Worm (Caenorhabditis elegans) whole organism, mixed stage, embryonic: ENCODE measurements around the gene C17H12.8.
"Not testable (repeated sequence)": the region's sequence is repeated elsewhere in the genome, so short reads cannot be mapped to it uniquely, and the experiment has no call there.

Experiments
- M03D4.4 ChIP-seq: sonication (generic microtip); optimal IDR thresholded peaks from 2 replicates; lab custom pipeline; 2017; ENCODE audit warnings: mild to moderate bottlenecking, missing genetic modification characterization, missing compliant biosample characterization
- bed-3 ChIP-seq: fragments of 200-800 bp; sonication (Bioruptor generic); optimal IDR thresholded peaks from 3 replicates; lab custom pipeline; 2018; ENCODE audit warnings: mild to moderate bottlenecking, missing genetic modification characterization, moderate library complexity, missing compliant biosample characterization
- blmp-1 ChIP-seq: fragments of 150-350 bp; optimal IDR thresholded peaks from 2 replicates; lab custom pipeline; 2014; ENCODE audit warnings: missing biosample characterization, missing genetic modification characterization
- ceh-39 ChIP-seq: fragments of 150-350 bp; optimal IDR thresholded peaks from 2 replicates; lab custom pipeline; 2014; ENCODE audit warnings: missing biosample characterization, missing genetic modification characterization
- ceh-43 ChIP-seq: fragments of 200-800 bp; sonication (Bioruptor generic); optimal IDR thresholded peaks from 2 replicates; lab custom pipeline; 2018; ENCODE audit warnings: mild to moderate bottlenecking, missing genetic modification characterization, moderate library complexity, missing compliant biosample characterization
- ces-1 ChIP-seq: fragments of 150-350 bp; optimal IDR thresholded peaks from 2 replicates; lab custom pipeline; 2014; ENCODE audit warnings: missing biosample characterization, missing genetic modification reagents, missing genetic modification characterization
- cnd-1 ChIP-seq: fragments of 200-800 bp; sonication (Bioruptor generic); optimal IDR thresholded peaks from 2 replicates; lab custom pipeline; 2018; ENCODE audit warnings: mild to moderate bottlenecking, missing genetic modification characterization, missing compliant biosample characterization
- drap-1 ChIP-seq: fragments of 200-800 bp; sonication (Bioruptor generic); optimal IDR thresholded peaks from 3 replicates; lab custom pipeline; 2018; ENCODE audit warnings: mild to moderate bottlenecking, missing genetic modification characterization, missing compliant biosample characterization
- elt-1 ChIP-seq: sonication (generic microtip); optimal IDR thresholded peaks from 2 replicates; lab custom pipeline; 2017; ENCODE audit warnings: missing genetic modification characterization, mild to moderate bottlenecking, missing compliant biosample characterization, antibody characterized with exemption, moderate library complexity, borderline replicate concordance; ENCODE audit not compliant: insufficient read depth
- elt-3 ChIP-seq: fragments of 150-350 bp; optimal IDR thresholded peaks from 2 replicates; lab custom pipeline; 2014; ENCODE audit warnings: missing biosample characterization, missing genetic modification characterization
- flh-1 ChIP-seq: fragments of 200-800 bp; sonication (Bioruptor generic); optimal IDR thresholded peaks from 2 replicates; lab custom pipeline; 2018; ENCODE audit warnings: mild to moderate bottlenecking, missing genetic modification characterization, moderate library complexity, missing compliant biosample characterization
- hlh-1 ChIP-seq: fragments of 150-350 bp; optimal IDR thresholded peaks from 2 replicates; lab custom pipeline; 2014; ENCODE audit warnings: missing biosample characterization, missing genetic modification reagents, missing genetic modification characterization
- lin-13 ChIP-seq: fragments of 150-350 bp; optimal IDR thresholded peaks from 2 replicates; lab custom pipeline; 2014; ENCODE audit warnings: missing biosample characterization, missing genetic modification characterization
- lin-32 ChIP-seq: fragments of 200-800 bp; sonication (Bioruptor generic); optimal IDR thresholded peaks from 2 replicates; lab custom pipeline; 2018; ENCODE audit warnings: mild to moderate bottlenecking, missing genetic modification characterization, missing compliant biosample characterization
- lsy-2 ChIP-seq: fragments of 150-350 bp; optimal IDR thresholded peaks from 2 replicates; lab custom pipeline; 2014; ENCODE audit warnings: missing biosample characterization, missing genetic modification characterization
- mab-5 ChIP-seq: fragments of 150-350 bp; optimal IDR thresholded peaks from 2 replicates; lab custom pipeline; 2014; ENCODE audit warnings: missing biosample characterization, missing genetic modification characterization
- mep-1 ChIP-seq: fragments of 150-350 bp; optimal IDR thresholded peaks from 2 replicates; lab custom pipeline; 2017; ENCODE audit warnings: missing biosample characterization, missing genetic modification reagents, missing genetic modification characterization, inconsistent platforms
- mls-2 ChIP-seq: sonication (generic microtip); optimal IDR thresholded peaks from 2 replicates; lab custom pipeline; 2016; ENCODE audit warnings: mild to moderate bottlenecking, missing genetic modification characterization, moderate library complexity, missing compliant biosample characterization
- nhr-12 ChIP-seq: fragments of 150-350 bp; optimal IDR thresholded peaks from 2 replicates; lab custom pipeline; 2014; ENCODE audit warnings: missing biosample characterization, missing genetic modification characterization
- nhr-2 ChIP-seq: fragments of 150-350 bp; optimal IDR thresholded peaks from 2 replicates; lab custom pipeline; 2014; ENCODE audit warnings: missing biosample characterization, missing genetic modification characterization
- nhr-237 ChIP-seq: fragments of 150-350 bp; optimal IDR thresholded peaks from 2 replicates; lab custom pipeline; 2014; ENCODE audit warnings: missing biosample characterization, missing genetic modification characterization
- nhr-28 ChIP-seq: fragments of 150-350 bp; optimal IDR thresholded peaks from 2 replicates; lab custom pipeline; 2014; ENCODE audit warnings: missing biosample characterization, missing genetic modification characterization
- pha-4 ChIP-seq: fragments of 150-350 bp; optimal IDR thresholded peaks from 2 replicates; lab custom pipeline; 2018; ENCODE audit warnings: missing biosample characterization, missing genetic modification reagents, missing genetic modification characterization
- snpc-4 ChIP-seq: fragments of 150-350 bp; optimal IDR thresholded peaks from 2 replicates; lab custom pipeline; 2014; ENCODE audit warnings: missing biosample characterization, missing genetic modification characterization
- sptf-1 ChIP-seq: sonication (generic microtip); optimal IDR thresholded peaks from 2 replicates; lab custom pipeline; 2017; ENCODE audit warnings: mild to moderate bottlenecking, missing genetic modification characterization, moderate library complexity, missing compliant biosample characterization
- tbx-8 ChIP-seq: fragments of 200-800 bp; sonication (Bioruptor generic); optimal IDR thresholded peaks from 2 replicates; lab custom pipeline; 2018; ENCODE audit warnings: mild to moderate bottlenecking, missing genetic modification characterization, moderate library complexity, missing compliant biosample characterization
- unc-120 ChIP-seq: sonication (generic microtip); optimal IDR thresholded peaks from 2 replicates; lab custom pipeline; 2017; ENCODE audit warnings: missing genetic modification characterization, missing compliant biosample characterization; ENCODE audit not compliant: poor library complexity, severe bottlenecking
- unc-39 ChIP-seq: fragments of 150-350 bp; optimal IDR thresholded peaks from 2 replicates; lab custom pipeline; 2014; ENCODE audit warnings: missing biosample characterization, missing genetic modification characterization
- unc-62 ChIP-seq: fragments of 150-350 bp; optimal IDR thresholded peaks from 2 replicates; lab custom pipeline; 2014; ENCODE audit warnings: missing biosample characterization, missing genetic modification reagents, missing genetic modification characterization
- zip-8 ChIP-seq: fragments of 150-350 bp; optimal IDR thresholded peaks from 2 replicates; lab custom pipeline; 2014; ENCODE audit warnings: missing biosample characterization, missing genetic modification characterization
- ztf-11 ChIP-seq: fragments of 150-350 bp; optimal IDR thresholded peaks from 2 replicates; lab custom pipeline; 2014; ENCODE audit warnings: missing biosample characterization, missing genetic modification characterization

Gene C17H12.8

DNA sequence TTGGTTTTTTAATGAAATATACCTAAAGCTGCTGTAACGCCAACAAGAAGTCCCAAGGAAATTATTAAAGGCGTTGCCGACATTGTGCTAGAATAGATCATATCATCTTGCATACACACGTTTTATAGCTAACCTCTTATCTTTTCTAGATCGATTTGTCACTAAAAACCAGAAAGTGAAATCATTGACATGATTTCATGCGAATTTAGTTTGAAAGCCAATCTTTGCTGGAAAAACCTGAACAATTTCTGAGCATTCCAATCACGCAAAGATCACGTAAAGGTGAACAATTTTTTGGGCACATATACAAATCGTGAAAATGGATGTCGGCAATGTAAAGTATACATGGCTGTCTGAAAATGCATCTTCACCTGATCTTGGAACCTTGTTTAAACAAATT, 3.9 kb downstream of the C17H12.8 start, which contains the start of gene C17H12.6:
TSS of gene C17H12.6 (minus strand) at position 101 of the 400 bp plus-strand sequence.
- TF ChIP-seq lin-13 (tag; lab: Kevin White, UChicago) = no peak
- no peak for TF ChIP-seq bed-3 (GFP tag; lab: Kevin White, UChicago)
- no peak for TF ChIP-seq pha-4 (tag; lab: Kevin White, UChicago)
- no peak for TF ChIP-seq nhr-2
- no peak for TF ChIP-seq blmp-1 (tag; lab: Kevin White, UChicago)
- no peak for TF ChIP-seq elt-1 (tag; lab: Kevin White, UChicago)
- TF ChIP-seq mep-1 = no peak
- TF ChIP-seq cnd-1 (tag; lab: Kevin White, UChicago) = no peak

DNA sequence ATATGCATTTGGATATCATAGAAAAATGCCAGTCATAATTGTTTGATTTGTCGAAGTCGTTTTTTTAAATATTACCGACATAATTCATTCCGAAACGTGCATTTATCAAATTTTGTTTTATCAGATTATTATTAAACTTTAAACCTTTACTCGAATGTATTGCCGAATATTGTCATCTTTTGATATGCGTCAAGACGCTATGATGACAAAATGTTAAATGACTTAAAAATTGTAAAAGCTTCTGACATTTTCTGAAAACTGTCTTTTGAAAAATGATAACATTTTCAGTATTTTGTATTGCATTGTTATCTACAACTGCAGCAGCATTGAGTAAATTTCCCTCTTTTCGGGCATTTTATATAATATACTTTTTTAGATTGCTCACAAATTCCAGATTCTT, 6.1 kb downstream of the C17H12.8 start, which contains the start of gene H20E11.3:
TSS of gene H20E11.3 (plus strand) at position 195 of the 400 bp plus-strand sequence.
- TF ChIP-seq tbx-8 (GFP tag; lab: Kevin White, UChicago) = no peak
- no peak for TF ChIP-seq pha-4 (tag; lab: Kevin White, UChicago)
- TF ChIP-seq ceh-39 (tag; lab: Kevin White, UChicago) = no peak
- no peak for TF ChIP-seq zip-8 (tag; lab: Kevin White, UChicago)
- no peak for TF ChIP-seq blmp-1 (tag; lab: Kevin White, UChicago)
- TF ChIP-seq nhr-12 (tag; lab: Kevin White, UChicago) = no peak
- TF ChIP-seq lsy-2 (tag; lab: Kevin White, UChicago) = no peak
- TF ChIP-seq elt-3 (tag; lab: Kevin White, UChicago) = no peak
- no peak for TF ChIP-seq mab-5 (tag; lab: Kevin White, UChicago)
- no peak for TF ChIP-seq hlh-1 (tag; lab: Kevin White, UChicago)
- no peak for TF ChIP-seq sptf-1 (tag; lab: Kevin White, UChicago)
- no peak for TF ChIP-seq ztf-11 (tag; lab: Kevin White, UChicago)
- TF ChIP-seq ces-1 = no peak
- no peak for TF ChIP-seq unc-39 (tag; lab: Kevin White, UChicago)
- TF ChIP-seq lin-32 (GFP tag; lab: Kevin White, UChicago) = no peak
- TF ChIP-seq mls-2 (tag; lab: Kevin White, UChicago) = no peak
- no peak for TF ChIP-seq ceh-43
- TF ChIP-seq cnd-1 (tag; lab: Kevin White, UChicago) = no peak

DNA sequence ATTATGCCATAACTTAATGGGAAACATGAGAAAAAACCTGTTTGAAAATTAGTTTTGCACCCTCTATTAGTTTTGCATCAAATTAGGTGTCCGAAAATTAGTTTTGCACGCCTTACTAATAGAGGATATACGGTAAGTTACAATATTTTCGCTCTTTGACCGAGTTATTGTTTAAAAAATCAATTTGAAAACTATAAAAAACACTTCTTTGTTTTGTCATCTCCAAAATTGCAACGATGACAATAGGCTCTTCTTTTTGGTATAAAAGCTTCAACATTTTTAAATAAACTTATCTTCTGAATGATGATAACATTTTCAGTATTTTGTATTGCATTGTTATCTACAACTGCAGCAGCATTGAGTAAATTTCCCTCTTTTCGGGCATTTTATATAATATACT, 9.0 kb downstream of the C17H12.8 start, which contains the start of gene H20E11.2:
TSS of gene H20E11.2 (plus strand) at position 301 of the 400 bp plus-strand sequence.
- not testable (repeated sequence) for TF ChIP-seq hlh-1 (tag; lab: Kevin White, UChicago); drap-1 (GFP tag; lab: Kevin White, UChicago); pha-4 (tag; lab: Kevin White, UChicago)

DNA sequence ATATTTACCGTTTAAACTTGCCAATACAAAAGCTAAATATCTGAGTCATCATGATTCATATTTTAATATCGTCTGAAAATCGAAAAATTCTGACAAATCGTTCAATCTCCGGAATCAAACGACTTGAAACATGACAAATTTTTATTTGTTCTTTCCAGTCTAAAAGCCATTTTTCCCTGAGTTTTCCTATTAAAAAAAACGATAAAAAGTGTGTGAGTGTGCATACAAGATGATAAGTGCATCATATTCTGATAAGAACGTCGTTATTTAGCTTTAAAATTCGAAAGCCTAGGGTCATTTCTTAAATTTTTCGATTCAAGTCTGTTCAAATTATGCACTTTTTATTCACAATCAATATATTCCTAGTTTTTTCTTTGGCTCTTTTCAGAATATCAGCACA, 11.4 kb downstream of the C17H12.8 start, which contains the start of gene H20E11.1:
TSS of gene H20E11.1 (plus strand) at position 244 of the 400 bp plus-strand sequence.
- no peak for TF ChIP-seq zip-8 (tag; lab: Kevin White, UChicago)
- TF ChIP-seq flh-1 = no peak
- TF ChIP-seq sptf-1 (tag; lab: Kevin White, UChicago) = no peak
- TF ChIP-seq mab-5 (tag; lab: Kevin White, UChicago) = no peak
- no peak for TF ChIP-seq mep-1
- TF ChIP-seq cnd-1 (tag; lab: Kevin White, UChicago) = no peak
- TF ChIP-seq tbx-8 (GFP tag; lab: Kevin White, UChicago) = no peak
- TF ChIP-seq lin-13 (tag; lab: Kevin White, UChicago) = no peak
- TF ChIP-seq nhr-2 = no peak
- no peak for TF ChIP-seq elt-3 (tag; lab: Kevin White, UChicago)
- TF ChIP-seq lsy-2 (tag; lab: Kevin White, UChicago) = no peak
- TF ChIP-seq unc-120 = no peak
- TF ChIP-seq lin-32 (GFP tag; lab: Kevin White, UChicago) = no peak
- TF ChIP-seq unc-62 = no peak
- TF ChIP-seq nhr-237 (tag; lab: Kevin White, UChicago) = no peak
- no peak for TF ChIP-seq unc-39 (tag; lab: Kevin White, UChicago)
- TF ChIP-seq bed-3 (GFP tag; lab: Kevin White, UChicago) = no peak
- no peak for TF ChIP-seq nhr-28 (tag; lab: Kevin White, UChicago)
- no peak for TF ChIP-seq snpc-4 (tag; lab: Kevin White, UChicago)

DNA sequence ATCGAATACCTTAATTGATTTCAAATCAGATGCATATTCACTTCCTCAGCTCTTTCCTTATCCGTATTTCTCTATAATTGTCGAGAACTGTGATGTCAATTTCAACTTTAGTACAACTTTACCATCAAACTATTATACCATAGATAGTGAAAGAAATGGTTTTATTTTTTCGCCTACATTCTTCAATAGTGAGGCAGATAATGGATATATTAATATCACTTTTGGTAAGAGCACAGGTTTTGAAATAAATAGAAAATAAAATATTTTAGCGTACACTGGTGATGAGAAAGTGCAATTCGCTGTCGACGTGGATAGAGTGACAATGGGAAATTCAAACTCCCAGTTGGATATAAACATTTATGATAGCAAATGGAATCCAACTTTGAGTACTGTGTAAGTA, 13.7 kb downstream of the C17H12.8 start:
- TF ChIP-seq cnd-1 (tag; lab: Kevin White, UChicago) (no peak), pha-4 (tag; lab: Kevin White, UChicago) (no peak), tbx-8 (GFP tag; lab: Kevin White, UChicago) (no peak), ceh-43 (no peak), ztf-11 (tag; lab: Kevin White, UChicago) (no peak), M03D4.4 (tag; lab: Kevin White, UChicago) (no peak), drap-1 (GFP tag; lab: Kevin White, UChicago) (no peak), lin-32 (GFP tag; lab: Kevin White, UChicago) (no peak)
